ENCODE assay signal across 4 fruit fly cellular contexts in genomic region chr3R:9002542-9002941, dm6.
TF ChIP-seq lines count a peak whose summit lies in the region.

No protein-coding gene starts in this region.

- TF ChIP-seq CTCF in whole organism, embryonic (GFP tag; optimal IDR thresholded peaks at IDR 0.05; lab: Kevin White, UChicago) = no peak

TF ChIP-seq in whole organism, adult, 20 proteins besides CTCF, POLR2A, EP300 and RAD21:
- no peak for TF ChIP-seq Clk (GFP tag; optimal IDR thresholded peaks at IDR 0.05; lab: Kevin White, UChicago)
- peak; percentile 34 for TF ChIP-seq CG7101 (tag; optimal IDR thresholded peaks at IDR 0.05; lab: Kevin White, UChicago)

TF ChIP-seq in whole organism, embryonic, 481 proteins besides CTCF, POLR2A, EP300 and RAD21:
- TF ChIP-seq usp (GFP tag; optimal IDR thresholded peaks at IDR 0.05; lab: Kevin White, UChicago) (no peak), Fer2 (tag; optimal IDR thresholded peaks at IDR 0.05; lab: Kevin White, UChicago) (no peak), sd (tag; optimal IDR thresholded peaks at IDR 0.05; lab: Kevin White, UChicago) (peak; percentile 34), Sin3A (optimal IDR thresholded peaks at IDR 0.05; lab: Kevin White, UChicago) (no peak), D19B (GFP tag; optimal IDR thresholded peaks at IDR 0.05; lab: Kevin White, UChicago) (peak; percentile 75), Hmr (GFP tag; optimal IDR thresholded peaks at IDR 0.05; lab: Kevin White, UChicago) (peak; percentile 4), CG2120 (GFP tag; optimal IDR thresholded peaks at IDR 0.05; lab: Kevin White, UChicago) (peak; percentile 19), Fer3 (tag; optimal IDR thresholded peaks at IDR 0.05; lab: Kevin White, UChicago) (peak; percentile 10), CG3726 (GFP tag; IDR thresholded peaks at IDR 0.05; lab: Robert Waterston, UW) (0 out of 3 replicates have a peak, but pooled peaks have one; percentile 6), row (GFP tag; IDR thresholded peaks at IDR 0.05; lab: Robert Waterston, UW) (peak; percentile 21; the same call in 1 of the 3 replicates), Med (GFP tag; lab: Kevin White, UChicago) (peak; percentile 73)

TF ChIP-seq in whole organism, prepupa, 60 proteins besides CTCF, POLR2A, EP300 and RAD21:
- TF ChIP-seq CG8632 (GFP tag; optimal IDR thresholded peaks at IDR 0.05; lab: Kevin White, UChicago) (no peak), topi (GFP tag; optimal IDR thresholded peaks at IDR 0.05; lab: Kevin White, UChicago) (peak; percentile 1), Eip78C (GFP tag; lab: Kevin White, UChicago) (peak; percentile 6), fkh (GFP tag; optimal IDR thresholded peaks at IDR 0.05; lab: Kevin White, UChicago) (peak; percentile 19), CG6854 (GFP tag; optimal IDR thresholded peaks at IDR 0.05; lab: Kevin White, UChicago) (no peak), achi (GFP tag; optimal IDR thresholded peaks at IDR 0.05; lab: Kevin White, UChicago) (no peak), CG6792 (GFP tag; optimal IDR thresholded peaks at IDR 0.05; lab: Kevin White, UChicago) (no peak)

TF ChIP-seq in whole organism, wandering third instar larva, 38 proteins besides CTCF, POLR2A, EP300 and RAD21:
- TF ChIP-seq pan (optimal IDR thresholded peaks at IDR 0.05; lab: Kevin White, UChicago) = no peak
- no peak for TF ChIP-seq OdsH (GFP tag; optimal IDR thresholded peaks at IDR 0.05; lab: Kevin White, UChicago)
- TF ChIP-seq sv (GFP tag; optimal IDR thresholded peaks at IDR 0.05; lab: Kevin White, UChicago) = no peak
- TF ChIP-seq Dif (GFP tag; optimal IDR thresholded peaks at IDR 0.05; lab: Kevin White, UChicago; ENCODE audit: partially characterized antibody) = no peak
- no peak for TF ChIP-seq CG9705 (GFP tag; optimal IDR thresholded peaks at IDR 0.05; lab: Kevin White, UChicago)
- TF ChIP-seq foxo (GFP tag; optimal IDR thresholded peaks at IDR 0.05; lab: Kevin White, UChicago) = peak in 1 of 2 experiments; percentile 2
- TF ChIP-seq Hr78 (GFP tag; optimal IDR thresholded peaks at IDR 0.05; lab: Kevin White, UChicago) = no peak
- no peak for TF ChIP-seq dsf (GFP tag; optimal IDR thresholded peaks at IDR 0.05; lab: Kevin White, UChicago; ENCODE audit: borderline replicate concordance)
- no peak for TF ChIP-seq HLH106 (tag; optimal IDR thresholded peaks at IDR 0.05; lab: Kevin White, UChicago)
- TF ChIP-seq usp (GFP tag; optimal IDR thresholded peaks at IDR 0.05; lab: Kevin White, UChicago) = no peak
- no peak for TF ChIP-seq tai (GFP tag; optimal IDR thresholded peaks at IDR 0.05; lab: Kevin White, UChicago)
- TF ChIP-seq brk (GFP tag; optimal IDR thresholded peaks at IDR 0.05; lab: Kevin White, UChicago) = no peak
- no peak for TF ChIP-seq GATAd (GFP tag; optimal IDR thresholded peaks at IDR 0.05; lab: Kevin White, UChicago)
- TF ChIP-seq CrebA (GFP tag; optimal IDR thresholded peaks at IDR 0.05; lab: Kevin White, UChicago; ENCODE audit: borderline replicate concordance) = no peak
- TF ChIP-seq fru (GFP tag; optimal IDR thresholded peaks at IDR 0.05; lab: Kevin White, UChicago) = peak; percentile 6
- TF ChIP-seq Mio (GFP tag; optimal IDR thresholded peaks at IDR 0.05; lab: Kevin White, UChicago) = no peak
- TF ChIP-seq sage (GFP tag; optimal IDR thresholded peaks at IDR 0.05; lab: Kevin White, UChicago) = no peak
- TF ChIP-seq psq (GFP tag; optimal IDR thresholded peaks at IDR 0.05; lab: Kevin White, UChicago) = no peak
- peak; percentile 24 for TF ChIP-seq rgr (GFP tag; optimal IDR thresholded peaks at IDR 0.05; lab: Kevin White, UChicago)
- TF ChIP-seq Myc (optimal IDR thresholded peaks at IDR 0.05; lab: Kevin White, UChicago) = no peak
- no peak for TF ChIP-seq Dfd (GFP tag; optimal IDR thresholded peaks at IDR 0.05; lab: Kevin White, UChicago)
- TF ChIP-seq Vsx2 (GFP tag; optimal IDR thresholded peaks at IDR 0.05; lab: Kevin White, UChicago; ENCODE audit: partially characterized antibody) = no peak
- no peak for TF ChIP-seq dmrt93B (GFP tag; optimal IDR thresholded peaks at IDR 0.05; lab: Kevin White, UChicago)
- no peak for TF ChIP-seq Rel (GFP tag; optimal IDR thresholded peaks at IDR 0.05; lab: Kevin White, UChicago)
- no peak for TF ChIP-seq Rel (tag; optimal IDR thresholded peaks at IDR 0.05; lab: Kevin White, UChicago)
- no peak for TF ChIP-seq lola (GFP tag; optimal IDR thresholded peaks at IDR 0.05; lab: Kevin White, UChicago)
- TF ChIP-seq br (GFP tag; optimal IDR thresholded peaks at IDR 0.05; lab: Kevin White, UChicago) = no peak
- no peak for TF ChIP-seq Jra (GFP tag; optimal IDR thresholded peaks at IDR 0.05; lab: Kevin White, UChicago)
- peak; percentile 36 for TF ChIP-seq h (GFP tag; optimal IDR thresholded peaks at IDR 0.05; lab: Kevin White, UChicago)
- no peak for TF ChIP-seq CG32264 (GFP tag; optimal IDR thresholded peaks at IDR 0.05; lab: Kevin White, UChicago)
- no peak for TF ChIP-seq Hr83 (GFP tag; optimal IDR thresholded peaks at IDR 0.05; lab: Kevin White, UChicago; ENCODE audit: poor library complexity, severe bottlenecking)
- peak; percentile 10 for TF ChIP-seq ey (GFP tag; optimal IDR thresholded peaks at IDR 0.05; lab: Kevin White, UChicago)
- TF ChIP-seq Sp1 (GFP tag; optimal IDR thresholded peaks at IDR 0.05; lab: Kevin White, UChicago) = no peak
- TF ChIP-seq N (GFP tag; optimal IDR thresholded peaks at IDR 0.05; lab: Kevin White, UChicago) = no peak
- no peak for TF ChIP-seq woc (GFP tag; optimal IDR thresholded peaks at IDR 0.05; lab: Kevin White, UChicago)
TF ChIP-seq in whole organism, wandering third instar larva: peak in this region for 5.
